Fruit fly (Drosophila melanogaster) whole organism, embryonic: Measurements from ENCODE around the gene CG16985.

Source experiments
- ATbp ChIP-seq: fragments of 200-800 bp; sonication (Bioruptor generic); optimal IDR thresholded peaks from 2 replicates; lab custom pipeline; 2017; ENCODE audit warnings: missing biosample characterization, mild to moderate bottlenecking, missing genetic modification characterization, missing genetic modification reagents
- Atf-2 ChIP-seq: fragments of 200-800 bp; sonication (Bioruptor generic); optimal IDR thresholded peaks from 2 replicates; lab custom pipeline; 2016; ENCODE audit warnings: missing biosample characterization, missing genetic modification characterization
- Bdp1 ChIP-seq: fragments of 200-800 bp; sonication (Bioruptor generic); optimal IDR thresholded peaks from 3 replicates; lab custom pipeline; 2016; ENCODE audit warnings: missing biosample characterization, missing genetic modification characterization
- BtbVII ChIP-seq: fragments of 200-800 bp; sonication (Bioruptor generic); optimal IDR thresholded peaks from 3 replicates; lab custom pipeline; 2017; ENCODE audit warnings: missing biosample characterization, mild to moderate bottlenecking, missing genetic modification characterization
- CG1024 ChIP-seq: fragments of 200-800 bp; sonication (Bioruptor generic); IDR thresholded peaks from 2 replicates; pipeline ENCODE4 v1.3.6; 2022; ENCODE audit warnings: missing biosample characterization, missing genetic modification characterization
- CG10959 ChIP-seq: fragments of 200-800 bp; sonication (Bioruptor generic); IDR thresholded peaks from 2 replicates; pipeline ENCODE4 v1.3.6; 2022; ENCODE audit warnings: missing biosample characterization, missing genetic modification characterization
- CG13287 ChIP-seq: fragments of 200-800 bp; sonication (Bioruptor generic); IDR thresholded peaks from 2 replicates; pipeline ENCODE4 v1.3.6; 2022; ENCODE audit warnings: missing biosample characterization, missing genetic modification characterization; ENCODE audit not compliant: partially characterized antibody
- CG14667 ChIP-seq: fragments of 200-800 bp; sonication (Bioruptor generic); IDR thresholded peaks from 2 replicates; pipeline ENCODE4 v1.3.6; 2022; ENCODE audit warnings: missing biosample characterization, missing genetic modification characterization
- CG2129 ChIP-seq: fragments of 200-800 bp; sonication (Bioruptor generic); IDR thresholded peaks from 2 replicates; pipeline ENCODE4 v1.3.6; 2022; ENCODE audit warnings: missing biosample characterization, missing genetic modification characterization; ENCODE audit not compliant: partially characterized antibody
- CG31441 ChIP-seq: fragments of 200-800 bp; sonication (Bioruptor generic); IDR thresholded peaks from 2 replicates; pipeline ENCODE4 v1.3.6; 2022; ENCODE audit warnings: missing biosample characterization, missing genetic modification characterization
- CG34224 ChIP-seq: fragments of 200-800 bp; sonication (Bioruptor generic); IDR thresholded peaks from 3 replicates; pipeline ENCODE4 v1.3.6; 2022; ENCODE audit warnings: missing biosample characterization, missing genetic modification characterization; ENCODE audit not compliant: partially characterized antibody
- CG4820 ChIP-seq: fragments of 200-800 bp; sonication (Bioruptor generic); optimal IDR thresholded peaks from 3 replicates; lab custom pipeline; 2016; ENCODE audit warnings: missing biosample characterization, missing genetic modification characterization
- CG5245 ChIP-seq: fragments of 200-800 bp; sonication (Bioruptor generic); optimal IDR thresholded peaks from 3 replicates; lab custom pipeline; 2016; ENCODE audit warnings: missing biosample characterization, missing genetic modification characterization
- CG6689 ChIP-seq: fragments of 200-800 bp; sonication (Bioruptor generic); IDR thresholded peaks from 2 replicates; pipeline ENCODE4 v1.3.6; 2022; ENCODE audit warnings: missing biosample characterization, missing genetic modification characterization
- CG7271 ChIP-seq: fragments of 200-800 bp; sonication (Bioruptor generic); optimal IDR thresholded peaks from 2 replicates; lab custom pipeline; 2018; ENCODE audit warnings: missing biosample characterization, mild to moderate bottlenecking, missing genetic modification characterization, moderate library complexity
- CG8359 ChIP-seq: fragments of 200-800 bp; sonication (Bioruptor generic); optimal IDR thresholded peaks from 2 replicates; lab custom pipeline; 2017; ENCODE audit warnings: missing biosample characterization, mild to moderate bottlenecking, missing genetic modification characterization, borderline replicate concordance
- CG9817 ChIP-seq: fragments of 200-800 bp; sonication (Bioruptor generic); optimal IDR thresholded peaks from 2 replicates; lab custom pipeline; 2018; ENCODE audit warnings: missing biosample characterization, mild to moderate bottlenecking, missing genetic modification characterization, moderate library complexity
- Camta ChIP-seq: fragments of 200-800 bp; sonication (Bioruptor generic); optimal IDR thresholded peaks from 2 replicates; lab custom pipeline; 2016; ENCODE audit warnings: missing biosample characterization, missing genetic modification characterization
- Dip3 ChIP-seq: fragments of 200-800 bp; sonication (Bioruptor generic); optimal IDR thresholded peaks from 3 replicates; lab custom pipeline; 2016; ENCODE audit warnings: missing biosample characterization, missing genetic modification characterization
- GATAe ChIP-seq: fragments of 200-800 bp; sonication (Bioruptor generic); conservative IDR thresholded peaks from 2 replicates; pipeline ENCODE4 v1.3.6; 2022; ENCODE audit warnings: missing biosample characterization, missing genetic modification characterization
- Hand ChIP-seq: fragments of 200-800 bp; sonication (Bioruptor generic); optimal IDR thresholded peaks from 2 replicates; lab custom pipeline; 2017; ENCODE audit warnings: mild to moderate bottlenecking, missing biosample characterization, missing genetic modification reagents, missing genetic modification characterization
- Hmx ChIP-seq: fragments of 200-800 bp; sonication (Bioruptor generic); optimal IDR thresholded peaks from 2 replicates; lab custom pipeline; 2016; ENCODE audit warnings: missing biosample characterization, missing genetic modification characterization
- Kr ChIP-seq: fragments of 200-800 bp; sonication (Bioruptor generic); optimal IDR thresholded peaks from 2 replicates; lab custom pipeline; 2017; ENCODE audit warnings: missing biosample characterization, mild to moderate bottlenecking, missing genetic modification characterization
- MESR4 ChIP-seq: fragments of 200-800 bp; sonication (Bioruptor generic); optimal IDR thresholded peaks from 2 replicates; lab custom pipeline; 2018; ENCODE audit warnings: missing biosample characterization, mild to moderate bottlenecking, missing genetic modification characterization, moderate library complexity
- Max ChIP-seq: fragments of 200-800 bp; sonication (Bioruptor generic); optimal IDR thresholded peaks from 2 replicates; lab custom pipeline; 2016; ENCODE audit warnings: missing biosample characterization, mild to moderate bottlenecking, missing genetic modification characterization
- Opbp ChIP-seq: fragments of 200-800 bp; sonication (Bioruptor generic); IDR thresholded peaks from 3 replicates; pipeline ENCODE4 v1.3.6; 2022; ENCODE audit warnings: missing biosample characterization, missing genetic modification characterization; ENCODE audit not compliant: partially characterized antibody
- PHDP ChIP-seq: fragments of 200-800 bp; sonication (Bioruptor generic); optimal IDR thresholded peaks from 3 replicates; lab custom pipeline; 2018; ENCODE audit warnings: missing biosample characterization, mild to moderate bottlenecking, missing genetic modification characterization, moderate library complexity
- Scr ChIP-seq: fragments of 200-800 bp; sonication (Bioruptor generic); IDR thresholded peaks from 2 replicates; pipeline ENCODE4 v1.3.6; 2022; ENCODE audit warnings: missing biosample characterization, missing genetic modification characterization; ENCODE audit not compliant: partially characterized antibody
- Stat92E ChIP-seq, 3 experiments: fragments of >200 bp in 2 of 3; fragments of 200-800 bp in 1 of 3; sonication (Bioruptor generic) in 1 of 3; optimal IDR thresholded peaks; 2 replicates each; lab custom pipeline; 2017 to 2019; ENCODE audit warnings: missing biosample characterization in 3 of 3, missing genetic modification characterization in 3 of 3, mild to moderate bottlenecking in 1 of 3, moderate library complexity in 1 of 3
- TFAM ChIP-seq: fragments of 200-800 bp; sonication (Bioruptor generic); optimal IDR thresholded peaks from 2 replicates; lab custom pipeline; 2017; ENCODE audit warnings: missing biosample characterization, missing genetic modification characterization, inconsistent platforms
- cato ChIP-seq: fragments of 200-800 bp; sonication (Bioruptor generic); optimal IDR thresholded peaks from 2 replicates; lab custom pipeline; 2016; ENCODE audit warnings: missing biosample characterization, missing genetic modification characterization, borderline replicate concordance
- corto ChIP-seq: fragments of 200-800 bp; sonication (Bioruptor generic); optimal IDR thresholded peaks from 2 replicates; lab custom pipeline; 2016; ENCODE audit warnings: missing biosample characterization, mild to moderate bottlenecking, missing genetic modification characterization, moderate library complexity
- dmrt11E ChIP-seq: fragments of 200-800 bp; sonication (Bioruptor generic); optimal IDR thresholded peaks from 3 replicates; lab custom pipeline; 2018; ENCODE audit warnings: missing biosample characterization, mild to moderate bottlenecking, missing genetic modification characterization, moderate library complexity
- dmrt99B ChIP-seq: fragments of 200-800 bp; sonication (Bioruptor generic); optimal IDR thresholded peaks from 2 replicates; lab custom pipeline; 2018; ENCODE audit warnings: missing biosample characterization, mild to moderate bottlenecking, missing genetic modification characterization, moderate library complexity
- gcm ChIP-seq: fragments of 200-800 bp; sonication (Bioruptor generic); optimal IDR thresholded peaks from 2 replicates; lab custom pipeline; 2019; ENCODE audit warnings: missing biosample characterization, mild to moderate bottlenecking, missing genetic modification characterization, moderate library complexity
- gro ChIP-seq: fragments of 200-800 bp; sonication (Bioruptor generic); optimal IDR thresholded peaks from 2 replicates; lab custom pipeline; 2016; ENCODE audit warnings: missing biosample characterization, missing genetic modification characterization
- hth ChIP-seq: fragments of >200 bp; optimal IDR thresholded peaks from 2 replicates; lab custom pipeline; 2017; ENCODE audit warnings: inconsistent platforms
- inv ChIP-seq: fragments of 200-800 bp; sonication (Bioruptor generic); IDR thresholded peaks from 2 replicates; pipeline ENCODE4 v1.3.6; 2022; ENCODE audit warnings: missing biosample characterization, missing genetic modification characterization; ENCODE audit not compliant: partially characterized antibody
- lab ChIP-seq: fragments of 200-800 bp; sonication (Bioruptor generic); optimal IDR thresholded peaks from 3 replicates; lab custom pipeline; 2017; ENCODE audit warnings: missing biosample characterization, missing genetic modification characterization, mild to moderate bottlenecking, moderate library complexity, missing genetic modification reagents
- lmd ChIP-seq: fragments of 200-800 bp; sonication (Bioruptor generic); IDR thresholded peaks from 2 replicates; pipeline ENCODE4 v1.3.6; 2022; ENCODE audit warnings: missing biosample characterization, missing genetic modification characterization
- nau ChIP-seq: fragments of 200-800 bp; sonication (Bioruptor generic); optimal IDR thresholded peaks from 3 replicates; lab custom pipeline; 2017; ENCODE audit warnings: missing biosample characterization, mild to moderate bottlenecking, missing genetic modification characterization, missing genetic modification reagents
- pzg ChIP-seq: fragments of 200-800 bp; sonication (Bioruptor generic); optimal IDR thresholded peaks from 3 replicates; lab custom pipeline; 2018; ENCODE audit warnings: missing biosample characterization, mild to moderate bottlenecking, missing genetic modification characterization, moderate library complexity
- repo ChIP-seq: fragments of 200-800 bp; sonication (Bioruptor generic); optimal IDR thresholded peaks from 2 replicates; lab custom pipeline; 2016; ENCODE audit warnings: missing biosample characterization, missing genetic modification characterization
- scrt ChIP-seq: fragments of 200-800 bp; sonication (Bioruptor generic); optimal IDR thresholded peaks from 2 replicates; lab custom pipeline; 2018; ENCODE audit warnings: missing biosample characterization, mild to moderate bottlenecking, missing genetic modification characterization, moderate library complexity
- slou ChIP-seq: fragments of 200-800 bp; sonication (Bioruptor generic); optimal IDR thresholded peaks from 3 replicates; lab custom pipeline; 2016; ENCODE audit warnings: missing biosample characterization, missing genetic modification characterization
- stc ChIP-seq: fragments of 200-800 bp; sonication (Bioruptor generic); IDR thresholded peaks from 2 replicates; pipeline ENCODE4 v1.3.6; 2022; ENCODE audit warnings: missing biosample characterization, missing genetic modification characterization
- stwl ChIP-seq: fragments of 200-800 bp; sonication (Bioruptor generic); optimal IDR thresholded peaks from 3 replicates; lab custom pipeline; 2018; ENCODE audit warnings: missing biosample characterization, mild to moderate bottlenecking, missing genetic modification characterization, moderate library complexity
- unc-4 ChIP-seq: fragments of 200-800 bp; sonication (Bioruptor generic); IDR thresholded peaks from 2 replicates; pipeline ENCODE4 v1.3.6; 2022; ENCODE audit warnings: missing biosample characterization, missing genetic modification characterization; ENCODE audit not compliant: partially characterized antibody
- vvl ChIP-seq: fragments of 200-800 bp; sonication (Bioruptor generic); IDR thresholded peaks from 2 replicates; pipeline ENCODE4 v1.3.6; 2022; ENCODE audit warnings: missing biosample characterization, missing genetic modification characterization

CG16985 gene

dm6 chr3L:2631406-2631805 is 32.3 kb downstream of the CG16985 start, which contains the start of the genes CG42245 and MEP-1 (continued):
- peak; percentile 46 for TF ChIP-seq MESR4 (GFP tag; lab: Kevin White, UChicago)
- peak; percentile 33 for TF ChIP-seq Camta (GFP tag; lab: Kevin White, UChicago)
- peak; percentile 26 for TF ChIP-seq CG5245 (GFP tag; lab: Kevin White, UChicago)
- TF ChIP-seq vvl = peak; percentile 68; the same call in 1 of the 2 replicates
- no peak for TF ChIP-seq stc (GFP tag; lab: Robert Waterston, UW)
- no peak for TF ChIP-seq CG10959 (GFP tag; lab: Robert Waterston, UW)
- peak; percentile 23 for TF ChIP-seq cato (GFP tag; lab: Kevin White, UChicago)
- no peak for TF ChIP-seq CG14667 (GFP tag; lab: Robert Waterston, UW)
- TF ChIP-seq unc-4 (GFP tag; lab: Robert Waterston, UW) = peak; percentile 67
- no peak for TF ChIP-seq CG31441
- TF ChIP-seq Atf-2 (GFP tag; lab: Kevin White, UChicago) = peak; percentile 14
- TF ChIP-seq stwl (tag; lab: Kevin White, UChicago) = peak; percentile 95
- no peak for TF ChIP-seq GATAe (GFP tag; lab: Robert Waterston, UW)
- TF ChIP-seq nau (GFP tag; lab: Kevin White, UChicago) = peak; percentile 37
- peak; percentile 3 for TF ChIP-seq dmrt99B (tag; lab: Kevin White, UChicago)
- no peak for TF ChIP-seq Hmx
- peak; percentile 82 for TF ChIP-seq pzg (GFP tag; lab: Kevin White, UChicago)
- no peak for TF ChIP-seq BtbVII (GFP tag; lab: Kevin White, UChicago)
- peak; percentile 81 for TF ChIP-seq CG13287 (GFP tag; lab: Robert Waterston, UW)
- TF ChIP-seq CG4820 (GFP tag; lab: Kevin White, UChicago) = peak; percentile 41
- peak; percentile 2 for TF ChIP-seq scrt (GFP tag; lab: Kevin White, UChicago)
- peak; percentile 48 for TF ChIP-seq gro (GFP tag; lab: Kevin White, UChicago)
- peak; percentile 65; the same call in 2 of the 3 replicates for TF ChIP-seq Opbp (GFP tag; lab: Robert Waterston, UW)
- TF ChIP-seq TFAM = no peak
- TF ChIP-seq lmd = no peak; the same call in 1 of the 2 replicates
- TF ChIP-seq Hand (GFP tag; lab: Kevin White, UChicago) = no peak
- TF ChIP-seq CG34224 (GFP tag; lab: Robert Waterston, UW) = peak; percentile 41; the same call in 1 of the 3 replicates
- TF ChIP-seq lab = peak; percentile 46
- TF ChIP-seq CG7271 (tag; lab: Kevin White, UChicago) = peak; percentile 36
- TF ChIP-seq CG9817 (tag; lab: Kevin White, UChicago) = peak; percentile 18
- TF ChIP-seq PHDP (tag; lab: Kevin White, UChicago) = no peak
- TF ChIP-seq CG1024 (GFP tag; lab: Robert Waterston, UW) = no peak
- no peak for TF ChIP-seq repo (GFP tag; lab: Kevin White, UChicago)
- TF ChIP-seq CG8359 (GFP tag; lab: Kevin White, UChicago) = no peak
- TF ChIP-seq corto (GFP tag; lab: Kevin White, UChicago) = peak; percentile 20
- no peak for TF ChIP-seq Kr (GFP tag; lab: Kevin White, UChicago)
- peak; percentile 14 for TF ChIP-seq Bdp1 (GFP tag; lab: Kevin White, UChicago)
- TF ChIP-seq Max = peak; percentile 69
- peak; percentile 19 for TF ChIP-seq ATbp
- TF ChIP-seq hth (lab: Kevin White, UChicago) = no peak
- TF ChIP-seq Scr (GFP tag; lab: Robert Waterston, UW) = peak; percentile 69
- peak; percentile 17 for TF ChIP-seq gcm
- TF ChIP-seq CG6689 = no peak
- no peak for TF ChIP-seq slou (GFP tag; lab: Kevin White, UChicago)
- peak; percentile 54 for TF ChIP-seq Dip3 (GFP tag; lab: Kevin White, UChicago)
- peak; percentile 38 for TF ChIP-seq dmrt11E (tag; lab: Kevin White, UChicago)
- TF ChIP-seq CG2129 (GFP tag; lab: Robert Waterston, UW) = no peak
- peak; percentile 43; the same call in 1 of the 2 replicates for TF ChIP-seq inv (GFP tag; lab: Robert Waterston, UW)
- TF ChIP-seq Stat92E (GFP tag; optimal IDR thresholded peaks at IDR 0.05; lab: Kevin White, UChicago) = peak in 1 of 3 experiments; percentile 27
